Fruit fly (Drosophila melanogaster) whole organism, pupa: ENCODE data around the gene Sdhaf3.

ENCODE experiments used
- CG10348 ChIP-seq: fragments of 200-800 bp; sonication (Bioruptor generic); IDR thresholded peaks from 2 replicates; pipeline ENCODE4 v1.3.6; 2022; ENCODE audit warnings: missing biosample characterization, missing genetic modification characterization
- CG12605 ChIP-seq: fragments of 200-800 bp; sonication (Bioruptor generic); IDR thresholded peaks from 2 replicates; pipeline ENCODE4 v1.3.6; 2022; ENCODE audit warnings: missing biosample characterization, missing genetic modification characterization
- CG13204 ChIP-seq: fragments of 200-800 bp; sonication (Bioruptor generic); optimal IDR thresholded peaks from 2 replicates; lab custom pipeline; 2018; ENCODE audit warnings: missing biosample characterization, mild to moderate bottlenecking, missing genetic modification characterization, moderate library complexity
- CG14655 ChIP-seq: fragments of 200-800 bp; sonication (Bioruptor generic); optimal IDR thresholded peaks from 3 replicates; lab custom pipeline; 2017; ENCODE audit warnings: mild to moderate bottlenecking, missing biosample characterization, missing genetic modification reagents, missing genetic modification characterization
- CG15710 ChIP-seq: fragments of 200-800 bp; sonication (Bioruptor generic); optimal IDR thresholded peaks from 2 replicates; lab custom pipeline; 2018; ENCODE audit warnings: missing biosample characterization, mild to moderate bottlenecking, missing genetic modification characterization, moderate library complexity
- CG17806 ChIP-seq: fragments of 200-800 bp; sonication (Bioruptor generic); optimal IDR thresholded peaks from 2 replicates; lab custom pipeline; 2018; ENCODE audit warnings: missing biosample characterization, mild to moderate bottlenecking, missing genetic modification characterization, moderate library complexity
- CG32121 ChIP-seq: fragments of 200-800 bp; sonication (Bioruptor generic); IDR thresholded peaks from 2 replicates; pipeline ENCODE4 v1.3.6; 2022; ENCODE audit warnings: missing biosample characterization, missing genetic modification characterization
- CG34367 ChIP-seq: fragments of 200-800 bp; sonication (Bioruptor generic); optimal IDR thresholded peaks from 2 replicates; lab custom pipeline; 2018; ENCODE audit warnings: missing biosample characterization, mild to moderate bottlenecking, missing genetic modification characterization
- CG4496 ChIP-seq: fragments of 200-800 bp; sonication (Bioruptor generic); IDR thresholded peaks from 3 replicates; pipeline ENCODE4 v1.3.6; 2022; ENCODE audit warnings: missing biosample characterization, missing genetic modification characterization
- CG8159 ChIP-seq: fragments of 200-800 bp; sonication (Bioruptor generic); optimal IDR thresholded peaks from 3 replicates; lab custom pipeline; 2018; ENCODE audit warnings: missing biosample characterization, mild to moderate bottlenecking, missing genetic modification characterization, moderate library complexity
- Pif1A ChIP-seq: fragments of 200-800 bp; sonication (Bioruptor generic); optimal IDR thresholded peaks from 3 replicates; lab custom pipeline; 2016; ENCODE audit warnings: missing biosample characterization, missing genetic modification characterization
- Pif1B ChIP-seq: fragments of 200-800 bp; sonication (Bioruptor generic); optimal IDR thresholded peaks from 3 replicates; lab custom pipeline; 2016; ENCODE audit warnings: missing biosample characterization, missing genetic modification characterization
- Snoo ChIP-seq: fragments of 200-800 bp; sonication (Bioruptor generic); optimal IDR thresholded peaks from 3 replicates; lab custom pipeline; 2017; ENCODE audit warnings: missing biosample characterization, mild to moderate bottlenecking, missing genetic modification characterization, inconsistent platforms
- fd96Ca ChIP-seq: fragments of 200-800 bp; sonication (Bioruptor generic); IDR thresholded peaks from 3 replicates; pipeline ENCODE4 v1.3.6; 2022; ENCODE audit warnings: missing biosample characterization, missing genetic modification characterization

DNA sequence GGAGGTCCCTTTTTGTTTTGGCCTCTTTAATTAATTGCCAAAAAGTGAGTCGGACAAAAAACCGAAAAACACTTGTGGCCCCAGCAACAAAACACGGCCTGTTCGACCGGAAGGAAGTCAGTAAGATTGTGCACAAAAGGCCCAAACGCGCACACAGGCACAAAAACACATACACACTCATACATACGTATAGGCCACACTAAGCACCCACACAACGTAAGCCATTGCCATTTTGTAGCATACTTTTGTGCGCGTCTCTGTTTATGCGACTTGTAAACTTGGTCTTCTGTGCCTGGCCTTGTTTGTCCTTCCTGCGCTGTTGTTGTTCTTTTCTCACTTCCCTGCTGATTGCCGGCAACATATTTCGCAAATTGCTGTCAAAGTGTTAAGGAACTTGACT, 48.2 kb upstream of the Sdhaf3 start:
- TF ChIP-seq CG15710 (no peak), CG34367 (tag; lab: Kevin White, UChicago) (no peak), CG13204 (GFP tag; lab: Kevin White, UChicago) (no peak), CG12605 (GFP tag; lab: Robert Waterston, UW) (no peak), Snoo (tag; lab: Kevin White, UChicago) (no peak), CG32121 (GFP tag; lab: Robert Waterston, UW) (no peak), CG4496 (GFP tag; lab: Robert Waterston, UW) (no peak), Pif1A (GFP tag; lab: Kevin White, UChicago) (no peak), Pif1B (GFP tag; lab: Kevin White, UChicago) (no peak), CG17806 (no peak), CG8159 (tag; lab: Kevin White, UChicago) (no peak), CG10348 (GFP tag; lab: Robert Waterston, UW) (no peak), CG14655 (GFP tag; lab: Kevin White, UChicago) (no peak), fd96Ca (GFP tag; lab: Robert Waterston, UW) (no peak)
